Worm (Caenorhabditis elegans) whole organism, L2 larva: ENCODE results near the gene bmy-1.

Experiments
- C34F6.9 ChIP-seq: fragments of 150-350 bp; optimal IDR thresholded peaks from 2 replicates; lab custom pipeline; 2014; ENCODE audit warnings: missing biosample characterization, missing genetic modification characterization
- F13H6.1 ChIP-seq: sonication (generic microtip); optimal IDR thresholded peaks from 2 replicates; lab custom pipeline; 2016; ENCODE audit warnings: missing genetic modification characterization, missing compliant biosample characterization
- R02D3.7 ChIP-seq: fragments of 150-350 bp; optimal IDR thresholded peaks from 2 replicates; lab custom pipeline; 2014; ENCODE audit warnings: missing biosample characterization, missing genetic modification characterization
- Y55F3AM.14 ChIP-seq: fragments of 200-800 bp; sonication (Bioruptor generic); optimal IDR thresholded peaks from 2 replicates; lab custom pipeline; 2018; ENCODE audit warnings: mild to moderate bottlenecking, missing genetic modification characterization, missing compliant biosample characterization
- ZK546.5 ChIP-seq: sonication (generic microtip); optimal IDR thresholded peaks from 2 replicates; lab custom pipeline; 2017; ENCODE audit warnings: missing biosample characterization, missing genetic modification characterization
- alr-1 ChIP-seq: fragments of 150-350 bp; optimal IDR thresholded peaks from 2 replicates; lab custom pipeline; 2014; ENCODE audit warnings: missing biosample characterization, missing genetic modification characterization
- aly-2 ChIP-seq: fragments of 150-350 bp; optimal IDR thresholded peaks from 2 replicates; lab custom pipeline; 2014; ENCODE audit warnings: missing biosample characterization, missing genetic modification characterization
- ama-1 ChIP-seq: fragments of 150-350 bp; optimal IDR thresholded peaks from 2 replicates; lab custom pipeline; 2018; ENCODE audit warnings: inconsistent platforms
- blmp-1 ChIP-seq: sonication (generic microtip); optimal IDR thresholded peaks from 2 replicates; lab custom pipeline; 2017; ENCODE audit warnings: missing genetic modification characterization, mild to moderate bottlenecking, missing compliant biosample characterization, antibody characterized with exemption, moderate library complexity; ENCODE audit not compliant: insufficient read depth
- ceh-16 ChIP-seq: fragments of 150-350 bp; optimal IDR thresholded peaks from 2 replicates; lab custom pipeline; 2014; ENCODE audit warnings: missing biosample characterization, missing genetic modification characterization
- ceh-82 ChIP-seq: fragments of 150-350 bp; optimal IDR thresholded peaks from 2 replicates; lab custom pipeline; 2014; ENCODE audit warnings: missing biosample characterization, missing genetic modification characterization
- crh-2 ChIP-seq: sonication (generic microtip); optimal IDR thresholded peaks from 2 replicates; lab custom pipeline; 2017; ENCODE audit warnings: missing biosample characterization, missing genetic modification characterization
- dmd-4 ChIP-seq: sonication (generic microtip); optimal IDR thresholded peaks from 2 replicates; lab custom pipeline; 2017; ENCODE audit warnings: missing biosample characterization, missing genetic modification characterization
- egl-27 ChIP-seq: sonication (generic microtip); optimal IDR thresholded peaks from 3 replicates; lab custom pipeline; 2017; ENCODE audit warnings: missing biosample characterization, missing genetic modification reagents, missing genetic modification characterization
- elt-1 ChIP-seq: fragments of 150-350 bp; optimal IDR thresholded peaks from 2 replicates; lab custom pipeline; 2014; ENCODE audit warnings: missing biosample characterization, missing genetic modification characterization
- elt-3 ChIP-seq: sonication (generic microtip); optimal IDR thresholded peaks from 2 replicates; lab custom pipeline; 2017; ENCODE audit warnings: missing biosample characterization, missing genetic modification characterization
- fos-1 ChIP-seq: fragments of 150-350 bp; optimal IDR thresholded peaks from 2 replicates; lab custom pipeline; 2014; ENCODE audit warnings: missing biosample characterization, missing genetic modification characterization
- gmeb-1 ChIP-seq: fragments of 150-350 bp; optimal IDR thresholded peaks from 2 replicates; lab custom pipeline; 2014; ENCODE audit warnings: missing biosample characterization, missing genetic modification characterization
- lin-11 ChIP-seq: fragments of 150-350 bp; sonication (generic microtip); optimal IDR thresholded peaks from 2 replicates; lab custom pipeline; 2014; ENCODE audit warnings: missing biosample characterization, missing genetic modification characterization, inconsistent platforms, mixed read lengths
- lin-13 ChIP-seq: fragments of 150-350 bp; optimal IDR thresholded peaks from 2 replicates; lab custom pipeline; 2014; ENCODE audit warnings: missing biosample characterization, missing genetic modification reagents, missing genetic modification characterization
- lin-39 ChIP-seq: fragments of 150-350 bp; optimal IDR thresholded peaks from 2 replicates; lab custom pipeline; 2014; ENCODE audit warnings: missing biosample characterization, missing genetic modification reagents, missing genetic modification characterization
- lsy-2 ChIP-seq, 2 experiments: fragments of 150-350 bp in 1 of 2; sonication (generic microtip) in 1 of 2; optimal IDR thresholded peaks; 2 replicates each; lab custom pipeline; 2014 to 2017; ENCODE audit warnings: missing biosample characterization in 2 of 2, missing genetic modification characterization in 2 of 2
- mab-5 ChIP-seq: fragments of 150-350 bp; optimal IDR thresholded peaks from 2 replicates; lab custom pipeline; 2014; ENCODE audit warnings: missing biosample characterization, missing genetic modification characterization
- mbf-1 ChIP-seq: sonication (generic microtip); optimal IDR thresholded peaks from 2 replicates; lab custom pipeline; 2017; ENCODE audit warnings: missing biosample characterization, missing genetic modification characterization
- mdl-1 ChIP-seq, 2 experiments: fragments of 150-350 bp in 1 of 2; sonication (generic microtip) in 1 of 2; optimal IDR thresholded peaks; 2 replicates each; lab custom pipeline; 2017; ENCODE audit warnings: missing biosample characterization in 2 of 2, missing genetic modification characterization in 2 of 2
- nhr-10 ChIP-seq: sonication (generic microtip); optimal IDR thresholded peaks from 2 replicates; lab custom pipeline; 2017; ENCODE audit warnings: missing biosample characterization, missing genetic modification characterization
- nhr-11 ChIP-seq: fragments of 150-350 bp; optimal IDR thresholded peaks from 2 replicates; lab custom pipeline; 2014; ENCODE audit warnings: missing biosample characterization, missing genetic modification characterization
- nhr-12 ChIP-seq: fragments of 150-350 bp; optimal IDR thresholded peaks from 2 replicates; lab custom pipeline; 2014; ENCODE audit warnings: missing biosample characterization, missing genetic modification characterization
- nhr-129 ChIP-seq: fragments of 150-350 bp; optimal IDR thresholded peaks from 2 replicates; lab custom pipeline; 2014; ENCODE audit warnings: missing biosample characterization, missing genetic modification characterization
- nhr-21 ChIP-seq: fragments of 150-350 bp; optimal IDR thresholded peaks from 2 replicates; lab custom pipeline; 2014; ENCODE audit warnings: missing biosample characterization, missing genetic modification characterization
- nhr-23 ChIP-seq: fragments of 150-350 bp; optimal IDR thresholded peaks from 2 replicates; lab custom pipeline; 2014; ENCODE audit warnings: missing biosample characterization, missing genetic modification reagents, missing genetic modification characterization
- nhr-237 ChIP-seq: fragments of 150-350 bp; optimal IDR thresholded peaks from 2 replicates; lab custom pipeline; 2014; ENCODE audit warnings: missing biosample characterization, missing genetic modification characterization
- nhr-25 ChIP-seq: fragments of 150-350 bp; sonication (generic microtip); optimal IDR thresholded peaks from 3 replicates; lab custom pipeline; 2014; ENCODE audit warnings: missing biosample characterization, missing genetic modification characterization
- nhr-6 ChIP-seq: fragments of 150-350 bp; optimal IDR thresholded peaks from 2 replicates; lab custom pipeline; 2014; ENCODE audit warnings: missing biosample characterization, missing genetic modification characterization
- nhr-77 ChIP-seq: fragments of 150-350 bp; optimal IDR thresholded peaks from 2 replicates; lab custom pipeline; 2014; ENCODE audit warnings: missing biosample characterization, missing genetic modification characterization
- peb-1 ChIP-seq: fragments of 150-350 bp; optimal IDR thresholded peaks from 2 replicates; lab custom pipeline; 2014; ENCODE audit warnings: missing biosample characterization, missing genetic modification characterization
- sem-4 ChIP-seq: fragments of 150-350 bp; optimal IDR thresholded peaks from 2 replicates; lab custom pipeline; 2014; ENCODE audit warnings: missing biosample characterization, missing genetic modification reagents, missing genetic modification characterization
- skn-1 ChIP-seq: sonication (generic microtip); optimal IDR thresholded peaks from 2 replicates; lab custom pipeline; 2017; ENCODE audit warnings: missing biosample characterization, missing genetic modification characterization
- sma-3 ChIP-seq: sonication (generic microtip); optimal IDR thresholded peaks from 2 replicates; lab custom pipeline; 2016; ENCODE audit warnings: missing genetic modification reagents, missing genetic modification characterization, missing compliant biosample characterization
- sma-9 ChIP-seq, 2 experiments: fragments of 150-350 bp in 1 of 2; sonication (generic microtip) in 1 of 2; optimal IDR thresholded peaks; 2 replicates each; lab custom pipeline; 2014 to 2016; ENCODE audit warnings: missing genetic modification characterization in 2 of 2, mild to moderate bottlenecking in 1 of 2, missing biosample characterization in 1 of 2, missing compliant biosample characterization in 1 of 2, missing genetic modification reagents in 1 of 2, moderate library complexity in 1 of 2
- snpc-4 ChIP-seq: fragments of 150-350 bp; optimal IDR thresholded peaks from 2 replicates; lab custom pipeline; 2014; ENCODE audit warnings: missing biosample characterization, missing genetic modification characterization
- unc-39 ChIP-seq: fragments of 150-350 bp; optimal IDR thresholded peaks from 2 replicates; lab custom pipeline; 2014; ENCODE audit warnings: missing biosample characterization, missing genetic modification characterization
- unc-55 ChIP-seq: fragments of 150-350 bp; sonication (generic microtip); optimal IDR thresholded peaks from 3 replicates; lab custom pipeline; 2014; ENCODE audit warnings: missing biosample characterization, missing genetic modification reagents, missing genetic modification characterization
- unc-62 ChIP-seq: fragments of 150-350 bp; optimal IDR thresholded peaks from 2 replicates; lab custom pipeline; 2014; ENCODE audit warnings: missing biosample characterization, missing genetic modification reagents, missing genetic modification characterization
- zag-1 ChIP-seq: fragments of 150-350 bp; optimal IDR thresholded peaks from 2 replicates; lab custom pipeline; 2014; ENCODE audit warnings: missing biosample characterization, missing genetic modification characterization
- ztf-1 ChIP-seq: fragments of 200-800 bp; sonication (Bioruptor generic); conservative IDR thresholded peaks from 2 replicates; pipeline ENCODE4 v1.3.6; 2022; ENCODE audit warnings: missing genetic modification characterization, missing compliant biosample characterization
- ztf-11 ChIP-seq: sonication (generic microtip); optimal IDR thresholded peaks from 2 replicates; lab custom pipeline; 2017; ENCODE audit warnings: missing biosample characterization, missing genetic modification characterization
- ztf-4 ChIP-seq: fragments of 150-350 bp; optimal IDR thresholded peaks from 2 replicates; lab custom pipeline; 2014; ENCODE audit warnings: missing biosample characterization, missing genetic modification characterization

bmy-1 gene

DNA sequence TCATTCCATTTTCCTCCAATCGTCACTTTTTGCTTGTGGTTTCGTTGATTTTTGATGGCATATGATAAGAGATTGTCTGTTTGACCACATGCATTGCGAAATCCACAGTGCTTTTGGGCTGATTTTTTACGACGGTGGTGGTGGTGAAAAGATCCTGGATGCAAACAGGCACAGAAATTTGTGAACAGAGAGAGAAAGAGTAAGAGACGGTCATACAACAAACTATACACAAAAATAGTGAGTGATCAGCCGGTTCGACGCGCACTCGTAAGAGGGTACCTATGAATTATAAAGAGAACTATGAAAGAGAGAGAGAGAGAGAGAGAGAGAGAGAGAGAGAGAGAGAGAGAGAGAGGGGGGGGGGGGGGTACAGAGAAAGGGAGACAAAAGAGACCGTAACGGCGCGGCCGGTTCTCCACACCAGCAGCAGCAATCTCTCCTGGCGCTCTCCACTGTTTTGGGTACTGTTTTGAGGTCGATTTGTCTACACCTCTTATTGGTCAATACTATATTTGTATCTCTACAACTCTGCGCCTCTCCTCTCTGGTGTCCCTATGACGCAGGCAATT is 36.7 kb upstream of the bmy-1 start:
- no peak for TF ChIP-seq nhr-12 (tag; lab: Kevin White, UChicago)
- TF ChIP-seq fos-1 (tag; lab: Kevin White, UChicago) = peak; percentile 44
- no peak for TF ChIP-seq snpc-4 (tag; lab: Kevin White, UChicago)
- no peak for TF ChIP-seq ztf-11 (tag; lab: Kevin White, UChicago)
- no peak for TF ChIP-seq ZK546.5
- TF ChIP-seq mdl-1 (tag; optimal IDR thresholded peaks at IDR 0.05; lab: Kevin White, UChicago) = no peak
- no peak for TF ChIP-seq mbf-1 (tag; lab: Kevin White, UChicago)
- no peak for TF ChIP-seq elt-1 (tag; lab: Kevin White, UChicago)
- TF ChIP-seq nhr-77 = no peak
- TF ChIP-seq ceh-16 = peak; percentile 50
- no peak for TF ChIP-seq nhr-6 (tag; lab: Kevin White, UChicago)
- no peak for TF ChIP-seq nhr-11
- peak; percentile 80 for TF ChIP-seq Y55F3AM.14 (GFP tag; lab: Kevin White, UChicago)
- no peak for TF ChIP-seq aly-2 (tag; lab: Kevin White, UChicago)
- TF ChIP-seq zag-1 = no peak
- no peak for TF ChIP-seq ztf-4 (tag; lab: Kevin White, UChicago)
- no peak for TF ChIP-seq unc-55 (GFP tag; lab: Kevin White, UChicago)
- peak; percentile 61 for TF ChIP-seq nhr-21 (tag; lab: Kevin White, UChicago)
- no peak for TF ChIP-seq nhr-23 (tag; lab: Kevin White, UChicago)
- TF ChIP-seq nhr-129 (tag; lab: Kevin White, UChicago) = peak; percentile 49
- TF ChIP-seq crh-2 (tag; lab: Kevin White, UChicago) = no peak
- peak in 1 of 2 experiments; percentile 45 for TF ChIP-seq lsy-2 (tag; optimal IDR thresholded peaks at IDR 0.05; lab: Kevin White, UChicago)
- TF ChIP-seq dmd-4 = no peak
- TF ChIP-seq nhr-237 (tag; lab: Kevin White, UChicago) = no peak
- TF ChIP-seq nhr-10 = no peak
- no peak for TF ChIP-seq unc-62 (GFP tag; lab: Kevin White, UChicago)
- no peak for TF ChIP-seq unc-39 (tag; lab: Kevin White, UChicago)
- TF ChIP-seq F13H6.1 (tag; lab: Kevin White, UChicago) = peak; percentile 86
- TF ChIP-seq sma-3 = peak; percentile 55
- no peak for TF ChIP-seq elt-3 (tag; lab: Kevin White, UChicago)
- no peak for TF ChIP-seq skn-1 (tag; lab: Kevin White, UChicago)
- TF ChIP-seq lin-11 (tag; lab: Kevin White, UChicago) = no peak
- no peak for TF ChIP-seq sem-4 (tag; lab: Kevin White, UChicago)
- no peak for TF ChIP-seq peb-1 (tag; lab: Kevin White, UChicago)
- TF ChIP-seq lin-13 (GFP tag; lab: Kevin White, UChicago) = no peak
- peak; percentile 81 for TF ChIP-seq blmp-1
- peak; percentile 91 for TF ChIP-seq sma-9 (GFP tag; optimal IDR thresholded peaks at IDR 0.05; lab: Kevin White, UChicago)
- TF ChIP-seq sma-9 (tag; optimal IDR thresholded peaks at IDR 0.05; lab: Kevin White, UChicago) = no peak
- TF ChIP-seq nhr-25 (tag; lab: Kevin White, UChicago) = peak; percentile 89
- no peak for TF ChIP-seq ama-1
- no peak for TF ChIP-seq alr-1
- no peak for TF ChIP-seq ceh-82 (tag; lab: Kevin White, UChicago)
- TF ChIP-seq lin-39 = no peak
- TF ChIP-seq gmeb-1 (tag; lab: Kevin White, UChicago) = peak; percentile 57
- TF ChIP-seq C34F6.9 (tag; lab: Kevin White, UChicago) = no peak
- no peak for TF ChIP-seq ztf-1
- no peak for TF ChIP-seq mab-5 (tag; lab: Kevin White, UChicago)
- no peak for TF ChIP-seq egl-27 (tag; lab: Kevin White, UChicago)
- TF ChIP-seq R02D3.7 = no peak
